Worm (Caenorhabditis elegans): ENCODE data around the gene ZK1127.3.

DNA sequence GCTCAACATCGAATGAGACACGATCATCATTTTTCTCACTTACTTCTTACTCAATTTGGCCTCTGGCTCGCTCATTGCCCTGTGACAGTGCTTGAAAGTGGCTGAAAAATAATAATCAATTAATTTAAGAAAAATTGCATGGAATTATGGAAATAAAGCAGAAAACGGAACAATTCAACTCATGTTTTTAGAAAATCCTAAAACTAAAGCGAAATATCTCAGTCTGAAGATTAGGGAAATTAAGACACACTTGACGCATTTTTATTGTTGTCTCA, 17.2 kb downstream of the ZK1127.3 start, which contains the start of gene kars-1:
- TF ChIP-seq nhr-23 (tag; optimal IDR thresholded peaks at IDR 0.05) (no peak), nhr-25 (tag; optimal IDR thresholded peaks at IDR 0.05) (no peak), ama-1 (optimal IDR thresholded peaks at IDR 0.05) (no peak)

Data from whole organism, L2 larva.